Fruit fly (Drosophila melanogaster) whole organism, embryonic: ENCODE results near the gene dgt1.

Source experiments
- BEAF-32 ChIP-seq: fragments of 200-800 bp; sonication (Bioruptor generic); optimal IDR thresholded peaks from 3 replicates; lab custom pipeline; 2017; ENCODE audit warnings: missing biosample characterization, missing genetic modification characterization, mild to moderate bottlenecking, moderate library complexity, missing genetic modification reagents
- Blimp-1 ChIP-seq: fragments of 200-800 bp; sonication (Bioruptor generic); optimal IDR thresholded peaks from 3 replicates; lab custom pipeline; 2018; ENCODE audit warnings: missing biosample characterization, missing genetic modification characterization, mild to moderate bottlenecking, moderate library complexity, missing genetic modification reagents
- CG11723 ChIP-seq: fragments of 200-800 bp; sonication (Bioruptor generic); optimal IDR thresholded peaks from 2 replicates; lab custom pipeline; 2017; ENCODE audit warnings: missing biosample characterization, mild to moderate bottlenecking, missing genetic modification characterization
- CG12071 ChIP-seq: fragments of 200-800 bp; sonication (Bioruptor generic); optimal IDR thresholded peaks from 3 replicates; lab custom pipeline; 2018; ENCODE audit warnings: missing biosample characterization, mild to moderate bottlenecking, missing genetic modification characterization
- CG12744 ChIP-seq: fragments of 200-800 bp; sonication (Bioruptor generic); optimal IDR thresholded peaks from 2 replicates; lab custom pipeline; 2016; ENCODE audit warnings: missing biosample characterization, missing genetic modification characterization
- CG12769 ChIP-seq: fragments of 200-800 bp; sonication (Bioruptor generic); optimal IDR thresholded peaks from 2 replicates; lab custom pipeline; 2019; ENCODE audit warnings: missing biosample characterization, mild to moderate bottlenecking, missing genetic modification characterization, moderate library complexity
- CG15269 ChIP-seq: fragments of 200-800 bp; sonication (Bioruptor generic); optimal IDR thresholded peaks from 2 replicates; lab custom pipeline; 2018; ENCODE audit warnings: missing biosample characterization, mild to moderate bottlenecking, missing genetic modification characterization, moderate library complexity
- CG15601 ChIP-seq: fragments of 200-800 bp; sonication (Bioruptor generic); optimal IDR thresholded peaks from 3 replicates; lab custom pipeline; 2019; ENCODE audit warnings: missing biosample characterization, mild to moderate bottlenecking, missing genetic modification characterization, moderate library complexity
- CG16813 ChIP-seq: fragments of 200-800 bp; sonication (Bioruptor generic); IDR thresholded peaks from 3 replicates; pipeline ENCODE4 v1.3.6; 2022; ENCODE audit warnings: missing biosample characterization, missing genetic modification characterization; ENCODE audit not compliant: partially characterized antibody
- CG17359 ChIP-seq: fragments of 200-800 bp; sonication (Bioruptor generic); optimal IDR thresholded peaks from 3 replicates; lab custom pipeline; 2018; ENCODE audit warnings: missing biosample characterization, mild to moderate bottlenecking, missing genetic modification characterization, moderate library complexity
- CG17385 ChIP-seq: fragments of 200-800 bp; sonication (Bioruptor generic); optimal IDR thresholded peaks from 3 replicates; lab custom pipeline; 2018; ENCODE audit warnings: missing biosample characterization, mild to moderate bottlenecking, missing genetic modification characterization
- CG17829 ChIP-seq: fragments of 200-800 bp; optimal IDR thresholded peaks from 2 replicates; lab custom pipeline; 2019; ENCODE audit warnings: missing biosample characterization, mild to moderate bottlenecking, missing genetic modification characterization, moderate library complexity
- CG30403 ChIP-seq: fragments of 200-800 bp; sonication (Bioruptor generic); optimal IDR thresholded peaks from 3 replicates; lab custom pipeline; 2016; ENCODE audit warnings: missing biosample characterization, missing genetic modification characterization
- CG31365 ChIP-seq: fragments of 200-800 bp; sonication (Bioruptor generic); optimal IDR thresholded peaks from 2 replicates; lab custom pipeline; 2018; ENCODE audit warnings: missing biosample characterization, mild to moderate bottlenecking, missing genetic modification characterization
- CG32767 ChIP-seq: fragments of 200-800 bp; sonication (Bioruptor generic); IDR thresholded peaks from 2 replicates; pipeline ENCODE4 v1.3.6; 2022; ENCODE audit warnings: missing biosample characterization, missing genetic modification characterization
- CG33213 ChIP-seq: fragments of 200-800 bp; sonication (Bioruptor generic); optimal IDR thresholded peaks from 3 replicates; lab custom pipeline; 2016; ENCODE audit warnings: missing biosample characterization, missing genetic modification characterization
- CG42726 ChIP-seq: fragments of 200-800 bp; sonication (Bioruptor generic); IDR thresholded peaks from 2 replicates; pipeline ENCODE4 v1.3.6; 2022; ENCODE audit warnings: missing biosample characterization, missing genetic modification characterization; ENCODE audit not compliant: partially characterized antibody
- CG6689 ChIP-seq: fragments of 200-800 bp; sonication (Bioruptor generic); IDR thresholded peaks from 2 replicates; pipeline ENCODE4 v1.3.6; 2022; ENCODE audit warnings: missing biosample characterization, missing genetic modification characterization
- CG6791 ChIP-seq: fragments of 200-800 bp; sonication (Bioruptor generic); IDR thresholded peaks from 3 replicates; pipeline ENCODE4 v1.3.6; 2022; ENCODE audit warnings: missing biosample characterization, missing genetic modification characterization; ENCODE audit not compliant: partially characterized antibody
- CG7963 ChIP-seq: fragments of 200-800 bp; sonication (Bioruptor generic); IDR thresholded peaks from 3 replicates; pipeline ENCODE4 v1.3.6; 2022; ENCODE audit warnings: missing biosample characterization, missing genetic modification characterization; ENCODE audit not compliant: partially characterized antibody
- CG8924 ChIP-seq: fragments of 200-800 bp; optimal IDR thresholded peaks from 3 replicates; lab custom pipeline; 2019; ENCODE audit warnings: missing biosample characterization, mild to moderate bottlenecking, missing genetic modification characterization, moderate library complexity
- E2f1 ChIP-seq: fragments of 200-800 bp; sonication (Bioruptor generic); IDR thresholded peaks from 2 replicates; pipeline ENCODE4 v1.3.6; 2022; ENCODE audit warnings: missing biosample characterization, missing genetic modification characterization
- HLHmδ ChIP-seq: fragments of 200-800 bp; sonication (Bioruptor generic); optimal IDR thresholded peaks from 2 replicates; lab custom pipeline; 2018; ENCODE audit warnings: missing biosample characterization, mild to moderate bottlenecking, missing genetic modification characterization, moderate library complexity
- HmgD ChIP-seq: fragments of 200-800 bp; sonication (Bioruptor generic); optimal IDR thresholded peaks from 3 replicates; lab custom pipeline; 2016; ENCODE audit warnings: missing biosample characterization, missing genetic modification characterization
- Lhr ChIP-seq: fragments of 200-800 bp; sonication (Bioruptor generic); optimal IDR thresholded peaks from 3 replicates; lab custom pipeline; 2017; ENCODE audit warnings: mild to moderate bottlenecking, missing biosample characterization, missing genetic modification reagents, missing genetic modification characterization
- Nf-YC ChIP-seq: fragments of 200-800 bp; optimal IDR thresholded peaks from 3 replicates; lab custom pipeline; 2019; ENCODE audit warnings: missing biosample characterization, mild to moderate bottlenecking, missing genetic modification characterization, moderate library complexity
- Optix ChIP-seq: fragments of 200-800 bp; sonication (Bioruptor generic); IDR thresholded peaks from 3 replicates; pipeline ENCODE4 v1.3.6; 2022; ENCODE audit warnings: missing biosample characterization, missing genetic modification characterization
- Trl ChIP-seq, 3 experiments: fragments of >200 bp in 2 of 3; fragments of 200-800 bp in 1 of 3; sonication (Bioruptor generic) in 1 of 3; optimal IDR thresholded peaks; 2 replicates in 1 of 3; 3 replicates in 2 of 3; lab custom pipeline; 2016 to 2017; ENCODE audit warnings: missing biosample characterization in 1 of 3, missing genetic modification characterization in 1 of 3
- amos ChIP-seq: fragments of 200-800 bp; sonication (Bioruptor generic); IDR thresholded peaks from 2 replicates; pipeline ENCODE4 v1.3.6; 2022; ENCODE audit warnings: missing biosample characterization, missing genetic modification characterization; ENCODE audit not compliant: partially characterized antibody
- chm ChIP-seq: fragments of 200-800 bp; sonication (Bioruptor generic); IDR thresholded peaks from 2 replicates; pipeline ENCODE4 v1.3.6; 2022; ENCODE audit warnings: missing biosample characterization, missing genetic modification characterization
- corto ChIP-seq: fragments of 200-800 bp; sonication (Bioruptor generic); optimal IDR thresholded peaks from 2 replicates; lab custom pipeline; 2016; ENCODE audit warnings: missing biosample characterization, mild to moderate bottlenecking, missing genetic modification characterization, moderate library complexity
- dpn ChIP-seq, 2 experiments: fragments of 200-800 bp; sonication (Bioruptor generic); optimal IDR thresholded peaks; 3 replicates each; lab custom pipeline; 2016; ENCODE audit warnings: missing biosample characterization in 2 of 2, missing genetic modification characterization in 2 of 2
- fd64A ChIP-seq: fragments of 200-800 bp; sonication (Bioruptor generic); optimal IDR thresholded peaks from 3 replicates; lab custom pipeline; 2018; ENCODE audit warnings: missing biosample characterization, mild to moderate bottlenecking, missing genetic modification characterization
- kni ChIP-seq: fragments of 200-800 bp; sonication (Bioruptor generic); optimal IDR thresholded peaks from 3 replicates; lab custom pipeline; 2017; ENCODE audit warnings: mild to moderate bottlenecking, missing biosample characterization, missing genetic modification reagents, missing genetic modification characterization
- mirr ChIP-seq: fragments of 200-800 bp; sonication (Bioruptor generic); optimal IDR thresholded peaks from 3 replicates; lab custom pipeline; 2018; ENCODE audit warnings: missing biosample characterization, mild to moderate bottlenecking, missing genetic modification characterization
- pan ChIP-seq, 4 experiments: fragments of >200 bp in 3 of 4; fragments of 200-800 bp in 1 of 4; sonication (Bioruptor generic) in 1 of 4; optimal IDR thresholded peaks in 3 of 4; IDR thresholded peaks in 1 of 4; 2 replicates each; pipeline versions ENCODE4 v1.3.6 to Lab custom; 2017 to 2022; ENCODE audit warnings: missing biosample characterization in 2 of 4, missing genetic modification characterization in 2 of 4, mixed read lengths in 1 of 4
- pb ChIP-seq: fragments of 200-800 bp; sonication (Bioruptor generic); optimal IDR thresholded peaks from 3 replicates; lab custom pipeline; 2016; ENCODE audit warnings: missing biosample characterization, missing genetic modification characterization
- pum ChIP-seq: fragments of 200-800 bp; sonication (Bioruptor generic); optimal IDR thresholded peaks from 2 replicates; lab custom pipeline; 2016; ENCODE audit warnings: missing biosample characterization, missing genetic modification characterization
- ranshi ChIP-seq: fragments of 200-800 bp; sonication (Bioruptor generic); IDR thresholded peaks from 2 replicates; pipeline ENCODE4 v1.3.6; 2022; ENCODE audit warnings: missing biosample characterization, missing genetic modification characterization
- row ChIP-seq: fragments of 200-800 bp; sonication (Bioruptor generic); IDR thresholded peaks from 3 replicates; pipeline ENCODE4 v1.3.6; 2022; ENCODE audit warnings: missing biosample characterization, missing genetic modification characterization
- shn ChIP-seq: fragments of 200-800 bp; sonication (Bioruptor generic); optimal IDR thresholded peaks from 3 replicates; lab custom pipeline; 2016; ENCODE audit warnings: missing biosample characterization, missing genetic modification characterization
- slbo ChIP-seq: fragments of 200-800 bp; sonication (Bioruptor generic); IDR thresholded peaks from 2 replicates; pipeline ENCODE4 v1.3.6; 2022; ENCODE audit warnings: missing biosample characterization, missing genetic modification characterization
- sna ChIP-seq: fragments of 200-800 bp; sonication (Bioruptor generic); IDR thresholded peaks from 2 replicates; pipeline ENCODE4 v1.3.6; 2022; ENCODE audit warnings: missing biosample characterization, missing genetic modification characterization; ENCODE audit not compliant: partially characterized antibody
- stc ChIP-seq: fragments of 200-800 bp; sonication (Bioruptor generic); IDR thresholded peaks from 2 replicates; pipeline ENCODE4 v1.3.6; 2022; ENCODE audit warnings: missing biosample characterization, missing genetic modification characterization
- stwl ChIP-seq: fragments of 200-800 bp; sonication (Bioruptor generic); optimal IDR thresholded peaks from 3 replicates; lab custom pipeline; 2018; ENCODE audit warnings: missing biosample characterization, mild to moderate bottlenecking, missing genetic modification characterization, moderate library complexity
- tap ChIP-seq: fragments of 200-800 bp; optimal IDR thresholded peaks from 3 replicates; lab custom pipeline; 2019; ENCODE audit warnings: missing biosample characterization, mild to moderate bottlenecking, missing genetic modification characterization, moderate library complexity
- tll ChIP-seq, 2 experiments: fragments of 200-800 bp in 1 of 2; fragments of >200 bp in 1 of 2; sonication (Bioruptor generic) in 1 of 2; optimal IDR thresholded peaks; 2 replicates each; lab custom pipeline; 2017 to 2019; ENCODE audit warnings: missing biosample characterization in 2 of 2, missing genetic modification characterization in 2 of 2, mild to moderate bottlenecking in 1 of 2, moderate library complexity in 1 of 2

The dgt1 gene

DNA sequence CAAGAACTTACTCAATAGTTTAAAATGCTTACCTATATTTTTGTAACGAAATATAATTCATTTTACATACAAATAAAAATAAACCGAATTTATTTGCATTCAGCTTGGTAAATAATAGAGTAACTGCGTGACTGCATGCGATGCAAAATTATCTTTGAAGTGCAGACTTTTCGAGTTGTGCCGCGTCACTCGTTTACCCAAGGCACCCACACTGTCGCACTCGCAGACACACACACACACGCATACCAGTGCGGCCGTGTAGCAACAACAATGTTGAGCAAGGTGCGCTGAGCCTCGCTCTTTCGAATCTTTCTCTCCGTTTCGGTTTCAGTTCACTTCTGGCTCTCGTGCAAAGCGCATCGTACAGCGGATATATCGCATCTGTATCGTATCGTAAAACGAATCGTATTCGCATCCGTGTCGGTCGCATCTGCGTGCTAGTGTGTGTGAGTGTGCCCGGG, 19.5 kb upstream of the dgt1 start, which contains the start of gene CG31038 (continued):
- TF ChIP-seq CG16813 (GFP tag; lab: Robert Waterston, UW) (peak; percentile 37; the same call in 1 of the 3 replicates), BEAF-32 (GFP tag; lab: Kevin White, UChicago) (peak; percentile 13), CG15269 (tag; lab: Kevin White, UChicago) (peak; percentile 3), shn (GFP tag; lab: Kevin White, UChicago) (peak; percentile 23), fd64A (no peak), tll (GFP tag; optimal IDR thresholded peaks at IDR 0.05; lab: Kevin White, UChicago) (peak in 1 of 2 experiments; percentile 25), HLHmδ (GFP tag; lab: Kevin White, UChicago) (peak; percentile 89), mirr (GFP tag; lab: Kevin White, UChicago) (peak; percentile 40), CG6689 (peak; percentile 25; the same call in 1 of the 2 replicates), CG15601 (tag; lab: Kevin White, UChicago) (peak; percentile 80), CG42726 (GFP tag; lab: Robert Waterston, UW) (peak; percentile 63; the same call in 1 of the 2 replicates), ranshi (peak; percentile 25; the same call in 1 of the 2 replicates), amos (peak; percentile 39; the same call in 1 of the 2 replicates), Lhr (GFP tag; lab: Kevin White, UChicago) (no peak), pum (GFP tag; lab: Kevin White, UChicago) (no peak), Trl (optimal IDR thresholded peaks at IDR 0.05; lab: Kevin White, UChicago) (peak; percentile 53 to 79), Trl (GFP tag; optimal IDR thresholded peaks at IDR 0.05; lab: Kevin White, UChicago) (peak; percentile 23), stwl (tag; lab: Kevin White, UChicago) (peak; percentile 13), CG6791 (GFP tag; lab: Robert Waterston, UW) (peak; percentile 69; the same call in 2 of the 3 replicates), corto (GFP tag; lab: Kevin White, UChicago) (peak; percentile 34), CG12071 (GFP tag; lab: Kevin White, UChicago) (peak; percentile 38), CG17359 (tag; lab: Kevin White, UChicago) (peak; percentile 22), Blimp-1 (GFP tag; lab: Kevin White, UChicago) (peak; percentile 4), pb (GFP tag; lab: Kevin White, UChicago) (peak; percentile 8), CG8924 (tag; lab: Kevin White, UChicago) (peak; percentile 13), CG17829 (peak; percentile 20), stc (GFP tag; lab: Robert Waterston, UW) (0 out of 2 replicates have a peak, but pooled peaks have one; percentile 17), CG12744 (GFP tag; lab: Kevin White, UChicago) (no peak), Nf-YC (tag; lab: Kevin White, UChicago) (no peak), CG33213 (no peak), pan (optimal IDR thresholded peaks at IDR 0.05; lab: Kevin White, UChicago) (no peak), pan (GFP tag; optimal IDR thresholded peaks at IDR 0.05 in 1 of 2, IDR thresholded peaks at IDR 0.05 in 1 of 2) (peak in 1 of 2 experiments; percentile 62), CG30403 (peak; percentile 7), CG7963 (peak; percentile 33; the same call in 1 of the 3 replicates), CG32767 (GFP tag; lab: Robert Waterston, UW) (peak; percentile 47), Optix (GFP tag; lab: Robert Waterston, UW) (0 out of 3 replicates have a peak, but pooled peaks have one; percentile 26), chm (peak; percentile 77), HmgD (GFP tag; lab: Kevin White, UChicago) (no peak), dpn (GFP tag; optimal IDR thresholded peaks at IDR 0.05; lab: Kevin White, UChicago) (peak in 1 of 2 experiments; percentile 20), kni (GFP tag; lab: Kevin White, UChicago) (peak; percentile 58), slbo (GFP tag; lab: Robert Waterston, UW) (peak; percentile 33; the same call in 1 of the 2 replicates), CG17385 (GFP tag; lab: Kevin White, UChicago) (peak; percentile 14), E2f1 (GFP tag; lab: Robert Waterston, UW) (no peak), tap (tag; lab: Kevin White, UChicago) (peak; percentile 21), sna (GFP tag; lab: Robert Waterston, UW) (0 out of 2 replicates have a peak, but pooled peaks have one; percentile 30), CG31365 (tag; lab: Kevin White, UChicago) (no peak), row (peak; percentile 41; the same call in 2 of the 3 replicates), CG12769 (tag; lab: Kevin White, UChicago) (peak; percentile 37), CG11723 (GFP tag; lab: Kevin White, UChicago) (peak; percentile 38)
